Fruit fly (Drosophila melanogaster) whole organism, prepupa: ENCODE results near the gene CG31697.

ENCODE experiments used
- Sox14 ChIP-seq: fragments of 200-800 bp; sonication (Bioruptor generic); optimal IDR thresholded peaks from 3 replicates; lab custom pipeline; 2016; ENCODE audit warnings: missing biosample characterization, missing genetic modification characterization
- cyc ChIP-seq: fragments of 200-800 bp; sonication (Bioruptor generic); optimal IDR thresholded peaks from 3 replicates; lab custom pipeline; 2016; ENCODE audit warnings: missing biosample characterization, missing genetic modification characterization
- dac ChIP-seq: fragments of 200-800 bp; sonication (Bioruptor generic); optimal IDR thresholded peaks from 2 replicates; lab custom pipeline; 2017; ENCODE audit warnings: missing biosample characterization, mild to moderate bottlenecking, missing genetic modification characterization

- TF ChIP-seq Sox14 (no peak), cyc (GFP tag; lab: Kevin White, UChicago) (no peak), dac (GFP tag; lab: Kevin White, UChicago) (no peak)
Measured at dm6 chr2L:19487190-19487589, 48.1 kb upstream of the CG31697 start, which contains the start of gene CG13083.
